Fruit fly (Drosophila melanogaster): ENCODE measurements around the gene ry.

ry gene

dm6 chr3R:13014168-13014881 lies 18.0 kb upstream of the ry start:
- TF ChIP-seq CG17801 (GFP tag; optimal IDR thresholded peaks at IDR 0.05; ENCODE audit: partially characterized antibody) = no peak

- no peak for TF ChIP-seq CG17801 (GFP tag; optimal IDR thresholded peaks at IDR 0.05; ENCODE audit: partially characterized antibody)
Observed at dm6 chr3R:13015402-13015801, 16.9 kb upstream of the ry start.

dm6 chr3R:13015811-13016766 lies 16.2 kb upstream of the ry start:
- TF ChIP-seq CG17801 (GFP tag; optimal IDR thresholded peaks at IDR 0.05; ENCODE audit: partially characterized antibody) = no peak

dm6 chr3R:13017623-13018036 lies 14.7 kb upstream of the ry start:
- TF ChIP-seq CG17801 (GFP tag; optimal IDR thresholded peaks at IDR 0.05; ENCODE audit: partially characterized antibody) = no peak

- no peak for TF ChIP-seq CG17801 (GFP tag; optimal IDR thresholded peaks at IDR 0.05; ENCODE audit: partially characterized antibody)
Observed at dm6 chr3R:13018284-13018900, 13.9 kb upstream of the ry start.

dm6 chr3R:13018995-13019394 lies 13.3 kb upstream of the ry start:
- TF ChIP-seq CG17801 (GFP tag; optimal IDR thresholded peaks at IDR 0.05; ENCODE audit: partially characterized antibody) = peak; percentile 18

dm6 chr3R:13030257-13031173 lies 1.8 kb upstream of the ry start, which contains the start of the genes CG46281 and CG46280:
TSS of gene CG46281 (minus strand) at chr3R:13030307.
TSS of gene CG46280 (minus strand) at chr3R:13030659.
- peak; percentile 49 for TF ChIP-seq CG17801 (GFP tag; optimal IDR thresholded peaks at IDR 0.05; ENCODE audit: partially characterized antibody)

- TF ChIP-seq CG17801 (GFP tag; optimal IDR thresholded peaks at IDR 0.05; ENCODE audit: partially characterized antibody) = peak; percentile 34
Observed at dm6 chr3R:13032975-13033445, 682 bp downstream of the ry start.

dm6 chr3R:13033670-13034069 lies 1.3 kb downstream of the ry start:
- TF ChIP-seq CG17801 (GFP tag; optimal IDR thresholded peaks at IDR 0.05; ENCODE audit: partially characterized antibody) = no peak

dm6 chr3R:13036064-13036463 lies 3.7 kb downstream of the ry start:
- TF ChIP-seq CG17801 (GFP tag; optimal IDR thresholded peaks at IDR 0.05; ENCODE audit: partially characterized antibody) = no peak

- TF ChIP-seq CG17801 (GFP tag; optimal IDR thresholded peaks at IDR 0.05; ENCODE audit: partially characterized antibody) = no peak
Observed at dm6 chr3R:13038075-13038474, 5.7 kb downstream of the ry start, which contains the start of gene CG11668. TSS of gene CG11668 (plus strand) at chr3R:13038375.

dm6 chr3R:13039037-13039583 lies 6.8 kb downstream of the ry start:
- TF ChIP-seq CG17801 (GFP tag; optimal IDR thresholded peaks at IDR 0.05; ENCODE audit: partially characterized antibody) = no peak

- TF ChIP-seq CG17801 (GFP tag; optimal IDR thresholded peaks at IDR 0.05; ENCODE audit: partially characterized antibody) = no peak
Observed at dm6 chr3R:13041750-13042149, 9.4 kb downstream of the ry start, which contains the start of gene CG11670. TSS of gene CG11670 (plus strand) at chr3R:13042050.

Data from ovary, adult (tissue).